In genomic region chrX:2455337-2456246, dm6 we compare ENCODE assay signal across 2 fruit fly cellular contexts.
A peak's percentile ranks its signal among the peaks of the same experiment; 100 is the strongest.
TF ChIP-seq lines count a peak whose summit lies in the region.

No protein-coding gene starts in this region.

TF ChIP-seq in whole organism, embryonic, 481 proteins besides CTCF, POLR2A, EP300 and RAD21 (continued from another document and continues in another):
- TF ChIP-seq slbo (GFP tag; IDR thresholded peaks at IDR 0.05; lab: Robert Waterston, UW) (peak; percentile 32; the same call in 1 of the 2 replicates), D19B (GFP tag; optimal IDR thresholded peaks at IDR 0.05; lab: Kevin White, UChicago) (no peak), CoRest (tag; optimal IDR thresholded peaks at IDR 0.05; lab: Kevin White, UChicago) (no peak), CG31365 (tag; optimal IDR thresholded peaks at IDR 0.05; lab: Kevin White, UChicago) (no peak), sens (GFP tag; lab: Kevin White, UChicago) (peak; percentile 60), CG7928 (GFP tag; optimal IDR thresholded peaks at IDR 0.05; lab: Kevin White, UChicago) (no peak), Ets65A (GFP tag; lab: Kevin White, UChicago) (peak; percentile 57), CG13296 (GFP tag; optimal IDR thresholded peaks at IDR 0.05; lab: Kevin White, UChicago) (no peak), CG9437 (GFP tag; optimal IDR thresholded peaks at IDR 0.05; lab: Kevin White, UChicago) (no peak), wdn (GFP tag; IDR thresholded peaks at IDR 0.05; lab: Robert Waterston, UW) (no peak), Optix (GFP tag; IDR thresholded peaks at IDR 0.05; lab: Robert Waterston, UW) (no peak), sens-2 (GFP tag; IDR thresholded peaks at IDR 0.05; lab: Robert Waterston, UW) (no peak), CG12942 (GFP tag; optimal IDR thresholded peaks at IDR 0.05; lab: Kevin White, UChicago) (no peak), Six4 (GFP tag; optimal IDR thresholded peaks at IDR 0.05; lab: Kevin White, UChicago) (no peak), CG2120 (GFP tag; optimal IDR thresholded peaks at IDR 0.05; lab: Kevin White, UChicago) (peak; percentile 38), crol (GFP tag; IDR thresholded peaks at IDR 0.05; lab: Robert Waterston, UW) (no peak), Sox102F (GFP tag; optimal IDR thresholded peaks at IDR 0.05; lab: Kevin White, UChicago) (no peak), peb (GFP tag; IDR thresholded peaks at IDR 0.05; lab: Robert Waterston, UW) (no peak), cas (GFP tag; IDR thresholded peaks at IDR 0.05; lab: Robert Waterston, UW) (no peak), Ada2b (GFP tag; IDR thresholded peaks at IDR 0.05; lab: Robert Waterston, UW) (no peak), H2.0 (GFP tag; IDR thresholded peaks at IDR 0.05; lab: Robert Waterston, UW) (no peak), Hr39 (optimal IDR thresholded peaks at IDR 0.05; lab: Kevin White, UChicago) (no peak), row (GFP tag; IDR thresholded peaks at IDR 0.05; lab: Robert Waterston, UW) (peak; percentile 54), CG7963 (GFP tag; IDR thresholded peaks at IDR 0.05; lab: Robert Waterston, UW; ENCODE audit: partially characterized antibody) (no peak), run (tag; optimal IDR thresholded peaks at IDR 0.05; lab: Kevin White, UChicago) (no peak), CG10366 (GFP tag; IDR thresholded peaks at IDR 0.05; lab: Robert Waterston, UW) (no peak), CG32532 (GFP tag; IDR thresholded peaks at IDR 0.05; lab: Robert Waterston, UW) (no peak), Adf1 (GFP tag; IDR thresholded peaks at IDR 0.05; lab: Robert Waterston, UW) (no peak), cg (GFP tag; optimal IDR thresholded peaks at IDR 0.05; lab: Kevin White, UChicago) (peak; percentile 37), pnt (GFP tag; optimal IDR thresholded peaks at IDR 0.05; lab: Kevin White, UChicago) (no peak), zf30C (GFP tag; optimal IDR thresholded peaks at IDR 0.05; lab: Kevin White, UChicago) (no peak), Hr78 (GFP tag; optimal IDR thresholded peaks at IDR 0.05; lab: Kevin White, UChicago) (no peak), gt (GFP tag; IDR thresholded peaks at IDR 0.05; lab: Robert Waterston, UW) (0 out of 2 replicates have a peak, but pooled peaks have one; percentile 27), CG32767 (GFP tag; IDR thresholded peaks at IDR 0.05; lab: Robert Waterston, UW) (no peak), bsh (GFP tag; optimal IDR thresholded peaks at IDR 0.05; lab: Kevin White, UChicago) (peak in 1 of 2 experiments; percentile 52), CG43689 (GFP tag; IDR thresholded peaks at IDR 0.05; lab: Robert Waterston, UW) (no peak), luna (GFP tag; optimal IDR thresholded peaks at IDR 0.05; lab: Kevin White, UChicago) (no peak), nom (GFP tag; optimal IDR thresholded peaks at IDR 0.05; lab: Kevin White, UChicago) (peak; percentile 11), stwl (tag; optimal IDR thresholded peaks at IDR 0.05; lab: Kevin White, UChicago) (no peak), Abd-B (GFP tag; optimal IDR thresholded peaks at IDR 0.05; lab: Kevin White, UChicago) (no peak), z (GFP tag; IDR thresholded peaks at IDR 0.05; lab: Robert Waterston, UW) (0 out of 3 replicates have a peak, but pooled peaks have one; percentile 16), sd (tag; optimal IDR thresholded peaks at IDR 0.05; lab: Kevin White, UChicago) (peak; percentile 42), grau (tag; optimal IDR thresholded peaks at IDR 0.05; lab: Kevin White, UChicago) (peak; percentile 80), sim (GFP tag; IDR thresholded peaks at IDR 0.05; lab: Robert Waterston, UW) (no peak), grn (GFP tag; optimal IDR thresholded peaks at IDR 0.05; lab: Kevin White, UChicago) (no peak), CG8089 (GFP tag; optimal IDR thresholded peaks at IDR 0.05; lab: Kevin White, UChicago) (no peak), unc-4 (GFP tag; IDR thresholded peaks at IDR 0.05; lab: Robert Waterston, UW; ENCODE audit: partially characterized antibody) (no peak), CG10209 (GFP tag; optimal IDR thresholded peaks at IDR 0.05; lab: Kevin White, UChicago) (no peak), Rfx (GFP tag; IDR thresholded peaks at IDR 0.05; lab: Robert Waterston, UW) (peak; percentile 25; the same call in 1 of the 2 replicates), NC2α (GFP tag; optimal IDR thresholded peaks at IDR 0.05; lab: Kevin White, UChicago) (no peak), pfk (GFP tag; optimal IDR thresholded peaks at IDR 0.05; lab: Kevin White, UChicago) (peak; percentile 19), gem (tag; optimal IDR thresholded peaks at IDR 0.05; lab: Kevin White, UChicago) (no peak), bab2 (GFP tag; optimal IDR thresholded peaks at IDR 0.05; lab: Kevin White, UChicago) (no peak), chn (GFP tag; optimal IDR thresholded peaks at IDR 0.05; lab: Kevin White, UChicago) (no peak), sisA (GFP tag; IDR thresholded peaks at IDR 0.05; lab: Robert Waterston, UW) (no peak), seq (GFP tag; IDR thresholded peaks at IDR 0.05; lab: Robert Waterston, UW) (no peak), Mrtf (GFP tag; IDR thresholded peaks at IDR 0.05; lab: Robert Waterston, UW) (no peak), CG17912 (GFP tag; optimal IDR thresholded peaks at IDR 0.05; lab: Kevin White, UChicago) (no peak), zen2 (GFP tag; IDR thresholded peaks at IDR 0.05; lab: Robert Waterston, UW; ENCODE audit: partially characterized antibody) (no peak), disco-r (GFP tag; optimal IDR thresholded peaks at IDR 0.05; lab: Kevin White, UChicago) (no peak), ham (GFP tag; IDR thresholded peaks at IDR 0.05; lab: Robert Waterston, UW) (no peak), CG15479 (GFP tag; optimal IDR thresholded peaks at IDR 0.05; lab: Kevin White, UChicago) (no peak), CG17829 (tag; optimal IDR thresholded peaks at IDR 0.05; lab: Kevin White, UChicago) (no peak), CG2712 (tag; optimal IDR thresholded peaks at IDR 0.05; lab: Kevin White, UChicago) (peak; percentile 9), CG17186 (GFP tag; optimal IDR thresholded peaks at IDR 0.05; lab: Kevin White, UChicago) (no peak), al (GFP tag; IDR thresholded peaks at IDR 0.05; lab: Robert Waterston, UW) (0 out of 2 replicates have a peak, but pooled peaks have one; percentile 18), inv (GFP tag; IDR thresholded peaks at IDR 0.05; lab: Robert Waterston, UW; ENCODE audit: partially characterized antibody) (no peak), CG8388 (GFP tag; optimal IDR thresholded peaks at IDR 0.05; lab: Kevin White, UChicago) (no peak), slou (GFP tag; optimal IDR thresholded peaks at IDR 0.05; lab: Kevin White, UChicago) (no peak)

TF ChIP-seq in whole organism, prepupa, 60 proteins besides CTCF, POLR2A, EP300 and RAD21 (continued from another document):
- peak; percentile 57 for TF ChIP-seq Eip75B (GFP tag; optimal IDR thresholded peaks at IDR 0.05; lab: Kevin White, UChicago)
- peak; percentile 55 for TF ChIP-seq topi (GFP tag; optimal IDR thresholded peaks at IDR 0.05; lab: Kevin White, UChicago)
- no peak for TF ChIP-seq fkh (GFP tag; optimal IDR thresholded peaks at IDR 0.05; lab: Kevin White, UChicago)
- TF ChIP-seq CG1621 (tag; optimal IDR thresholded peaks at IDR 0.05; lab: Kevin White, UChicago): peak; percentile 58
- TF ChIP-seq OdsH (GFP tag; optimal IDR thresholded peaks at IDR 0.05; lab: Kevin White, UChicago): peak; percentile 62
- TF ChIP-seq CG9139 (GFP tag; optimal IDR thresholded peaks at IDR 0.05; lab: Kevin White, UChicago): no peak
- TF ChIP-seq svp (GFP tag; lab: Kevin White, UChicago): peak; percentile 82
- no peak for TF ChIP-seq CG11294 (GFP tag; IDR thresholded peaks at IDR 0.05; lab: Robert Waterston, UW)
- TF ChIP-seq Sox14 (GFP tag; optimal IDR thresholded peaks at IDR 0.05; lab: Kevin White, UChicago): peak; percentile 72
- TF ChIP-seq Gug (GFP tag; IDR thresholded peaks at IDR 0.05; lab: Robert Waterston, UW): no peak
- TF ChIP-seq Eip93F (GFP tag; optimal IDR thresholded peaks at IDR 0.05; lab: Kevin White, UChicago): no peak
- peak; percentile 56 for TF ChIP-seq Ets21C (GFP tag; optimal IDR thresholded peaks at IDR 0.05; lab: Kevin White, UChicago)
- peak; percentile 38 for TF ChIP-seq CG11902 (GFP tag; optimal IDR thresholded peaks at IDR 0.05; lab: Kevin White, UChicago)
- peak; percentile 12 for TF ChIP-seq CG4318 (GFP tag; optimal IDR thresholded peaks at IDR 0.05; lab: Kevin White, UChicago)
- no peak for TF ChIP-seq CG11762 (GFP tag; optimal IDR thresholded peaks at IDR 0.05; lab: Kevin White, UChicago; ENCODE audit: insufficient read depth)
- no peak for TF ChIP-seq Sox15 (GFP tag; optimal IDR thresholded peaks at IDR 0.05; lab: Kevin White, UChicago)
- peak; percentile 43 for TF ChIP-seq CG10669 (GFP tag; optimal IDR thresholded peaks at IDR 0.05; lab: Kevin White, UChicago)
- peak; percentile 33 for TF ChIP-seq CG34406 (GFP tag; optimal IDR thresholded peaks at IDR 0.05; lab: Kevin White, UChicago)
- TF ChIP-seq CG6276 (GFP tag; optimal IDR thresholded peaks at IDR 0.05; lab: Kevin White, UChicago): no peak
- TF ChIP-seq Hr4 (GFP tag; optimal IDR thresholded peaks at IDR 0.05; lab: Kevin White, UChicago): no peak
- TF ChIP-seq CG3032 (tag; optimal IDR thresholded peaks at IDR 0.05; lab: Kevin White, UChicago): peak; percentile 35
- no peak for TF ChIP-seq fd85E (GFP tag; optimal IDR thresholded peaks at IDR 0.05; lab: Kevin White, UChicago)
- peak; percentile 70 for TF ChIP-seq CG10631 (GFP tag; optimal IDR thresholded peaks at IDR 0.05; lab: Kevin White, UChicago)
- peak; percentile 22; the same call in 1 of the 2 replicates for TF ChIP-seq CG15336 (GFP tag; IDR thresholded peaks at IDR 0.05; lab: Robert Waterston, UW)
- peak; percentile 16 for TF ChIP-seq net (GFP tag; optimal IDR thresholded peaks at IDR 0.05; lab: Kevin White, UChicago)
- TF ChIP-seq CG16779 (tag; optimal IDR thresholded peaks at IDR 0.05; lab: Kevin White, UChicago): no peak
- TF ChIP-seq CG6854 (GFP tag; optimal IDR thresholded peaks at IDR 0.05; lab: Kevin White, UChicago): no peak
- TF ChIP-seq dac (GFP tag; optimal IDR thresholded peaks at IDR 0.05; lab: Kevin White, UChicago): no peak
- no peak for TF ChIP-seq Blimp-1 (GFP tag; optimal IDR thresholded peaks at IDR 0.05; lab: Kevin White, UChicago)
- TF ChIP-seq Hr38 (GFP tag; optimal IDR thresholded peaks at IDR 0.05; lab: Kevin White, UChicago): no peak
- peak; percentile 15 for TF ChIP-seq Ets96B (tag; optimal IDR thresholded peaks at IDR 0.05; lab: Kevin White, UChicago)
- TF ChIP-seq Eip78C (GFP tag; lab: Kevin White, UChicago): peak; percentile 80
- TF ChIP-seq Met (GFP tag; optimal IDR thresholded peaks at IDR 0.05; lab: Kevin White, UChicago): peak; percentile 69
- TF ChIP-seq CG7368 (GFP tag; optimal IDR thresholded peaks at IDR 0.05; lab: Kevin White, UChicago): no peak
- peak; percentile 61 for TF ChIP-seq Hr39 (GFP tag; optimal IDR thresholded peaks at IDR 0.05; lab: Kevin White, UChicago)
- peak in 1 of 2 experiments; percentile 74 for TF ChIP-seq salr (GFP tag; optimal IDR thresholded peaks at IDR 0.05; lab: Kevin White, UChicago)
- peak; percentile 60 for TF ChIP-seq CG6792 (GFP tag; optimal IDR thresholded peaks at IDR 0.05; lab: Kevin White, UChicago)
